Fruit fly (Drosophila melanogaster): Measurements from ENCODE around the gene Srp54.

Srp54 gene

dm6 chr2L:9945086-9945485, 32.4 kb downstream of the Srp54 start:
- no peak for TF ChIP-seq lola (GFP tag; optimal IDR thresholded peaks at IDR 0.05)
- no peak for TF ChIP-seq pan (optimal IDR thresholded peaks at IDR 0.05)
- TF ChIP-seq Hnf4 (GFP tag; optimal IDR thresholded peaks at IDR 0.05), result peak; percentile 39

DNA sequence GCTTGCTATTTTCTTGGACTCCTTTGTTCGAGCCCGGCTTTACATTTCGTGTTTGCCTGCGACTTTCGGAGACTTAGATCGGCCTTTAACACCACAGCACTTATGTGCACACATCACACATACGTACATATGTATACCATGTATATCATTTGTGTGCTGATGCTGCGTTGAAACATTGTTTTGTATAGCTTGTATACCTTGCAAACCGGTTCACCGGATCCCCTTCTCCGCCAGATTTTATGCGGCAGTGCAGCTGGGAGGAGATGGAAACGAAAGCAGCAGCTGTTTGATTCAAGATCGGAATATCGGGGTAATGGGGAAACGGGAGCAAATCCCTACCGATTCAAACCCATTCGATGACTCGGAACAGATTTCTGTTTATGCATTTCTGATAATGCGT, 33.3 kb downstream of the Srp54 start:
- no peak for TF ChIP-seq CrebA (GFP tag; optimal IDR thresholded peaks at IDR 0.05; ENCODE audit: borderline replicate concordance)
- peak; percentile 75 for TF ChIP-seq Dif (GFP tag; optimal IDR thresholded peaks at IDR 0.05; ENCODE audit: partially characterized antibody)
- no peak for TF ChIP-seq GATAd (GFP tag; optimal IDR thresholded peaks at IDR 0.05)
- no peak for TF ChIP-seq Hr78 (GFP tag; optimal IDR thresholded peaks at IDR 0.05)
- TF ChIP-seq Vsx2 (GFP tag; optimal IDR thresholded peaks at IDR 0.05; ENCODE audit: partially characterized antibody), result peak; percentile 56
- TF ChIP-seq Hr83 (GFP tag; optimal IDR thresholded peaks at IDR 0.05; ENCODE audit: poor library complexity, severe bottlenecking), result peak; percentile 62
- no peak for TF ChIP-seq OdsH (GFP tag; optimal IDR thresholded peaks at IDR 0.05)

- peak; percentile 52 for TF ChIP-seq fru (GFP tag; optimal IDR thresholded peaks at IDR 0.05)
- TF ChIP-seq Abd-B (GFP tag; optimal IDR thresholded peaks at IDR 0.05), result no peak
- TF ChIP-seq Rel (GFP tag; optimal IDR thresholded peaks at IDR 0.05), result peak; percentile 76
- peak; percentile 69 for TF ChIP-seq Rel (tag; optimal IDR thresholded peaks at IDR 0.05)
- TF ChIP-seq Mio (GFP tag; optimal IDR thresholded peaks at IDR 0.05), result no peak
- TF ChIP-seq br (GFP tag; optimal IDR thresholded peaks at IDR 0.05), result peak; percentile 46
- TF ChIP-seq CG9705 (GFP tag; optimal IDR thresholded peaks at IDR 0.05), result no peak
- TF ChIP-seq sage (GFP tag; optimal IDR thresholded peaks at IDR 0.05), result no peak
- peak; percentile 25 for TF ChIP-seq Jra (GFP tag; optimal IDR thresholded peaks at IDR 0.05)
- TF ChIP-seq N (GFP tag; optimal IDR thresholded peaks at IDR 0.05), result no peak
- TF ChIP-seq CG32264 (GFP tag; optimal IDR thresholded peaks at IDR 0.05), result no peak
- peak; percentile 94 for TF ChIP-seq Hr83 (GFP tag; optimal IDR thresholded peaks at IDR 0.05; ENCODE audit: poor library complexity, severe bottlenecking)
- TF ChIP-seq Hr78 (GFP tag; optimal IDR thresholded peaks at IDR 0.05), result no peak
- TF ChIP-seq OdsH (GFP tag; optimal IDR thresholded peaks at IDR 0.05), result peak; percentile 13
- no peak for TF ChIP-seq tai (GFP tag; optimal IDR thresholded peaks at IDR 0.05)
- peak; percentile 59 for TF ChIP-seq rgr (GFP tag; optimal IDR thresholded peaks at IDR 0.05)
- TF ChIP-seq Sp1 (GFP tag; optimal IDR thresholded peaks at IDR 0.05), result peak; percentile 36
- no peak for TF ChIP-seq Dfd (GFP tag; optimal IDR thresholded peaks at IDR 0.05)
- TF ChIP-seq GATAd (GFP tag; optimal IDR thresholded peaks at IDR 0.05), result no peak
- TF ChIP-seq Hnf4 (GFP tag; optimal IDR thresholded peaks at IDR 0.05), result peak; percentile 76
- peak in 1 of 2 experiments; percentile 29 for TF ChIP-seq foxo (GFP tag; optimal IDR thresholded peaks at IDR 0.05)
- TF ChIP-seq dmrt93B (GFP tag; optimal IDR thresholded peaks at IDR 0.05), result no peak
- peak; percentile 17 for TF ChIP-seq woc (GFP tag; optimal IDR thresholded peaks at IDR 0.05)
- peak; percentile 34 for TF ChIP-seq jim (GFP tag; optimal IDR thresholded peaks at IDR 0.05)
- TF ChIP-seq Dif (GFP tag; optimal IDR thresholded peaks at IDR 0.05; ENCODE audit: partially characterized antibody), result peak; percentile 87
- TF ChIP-seq Vsx2 (GFP tag; optimal IDR thresholded peaks at IDR 0.05; ENCODE audit: partially characterized antibody), result peak; percentile 47
- no peak for TF ChIP-seq dsf (GFP tag; optimal IDR thresholded peaks at IDR 0.05; ENCODE audit: borderline replicate concordance)
- TF ChIP-seq Myc (optimal IDR thresholded peaks at IDR 0.05), result no peak
- TF ChIP-seq psq (GFP tag; optimal IDR thresholded peaks at IDR 0.05), result no peak
- no peak for TF ChIP-seq lola (GFP tag; optimal IDR thresholded peaks at IDR 0.05)
- no peak for TF ChIP-seq HLH106 (tag; optimal IDR thresholded peaks at IDR 0.05)
- no peak for TF ChIP-seq sv (GFP tag; optimal IDR thresholded peaks at IDR 0.05)
- TF ChIP-seq ey (GFP tag; optimal IDR thresholded peaks at IDR 0.05), result peak; percentile 19
- no peak for TF ChIP-seq usp (GFP tag; optimal IDR thresholded peaks at IDR 0.05)
- TF ChIP-seq h (GFP tag; optimal IDR thresholded peaks at IDR 0.05), result peak; percentile 73
- peak; percentile 52 to 64 for TF ChIP-seq dl (GFP tag; optimal IDR thresholded peaks at IDR 0.05; ENCODE audit: insufficient read depth in 1 of 2, partially characterized antibody in 2 of 2)
- no peak for TF ChIP-seq CrebA (GFP tag; optimal IDR thresholded peaks at IDR 0.05; ENCODE audit: borderline replicate concordance)
- TF ChIP-seq brk (GFP tag; optimal IDR thresholded peaks at IDR 0.05), result peak; percentile 1
- no peak for TF ChIP-seq pan (optimal IDR thresholded peaks at IDR 0.05)
Observed at dm6 chr2L:9947265-9947664, 34.6 kb downstream of the Srp54 start, which contains the start of gene CG5853. TSS of gene CG5853 (minus strand) at chr2L:9947648.
